Worm (Caenorhabditis elegans): Measurements from ENCODE around the gene srh-166.

ce11 chrV:20492385-20492784, 33.3 kb downstream of the srh-166 start, which contains the start of gene srbc-79:
- no peak for TF ChIP-seq him-1 (tag; optimal IDR thresholded peaks at IDR 0.05)
- no peak for TF ChIP-seq W03F9.2 (tag; optimal IDR thresholded peaks at IDR 0.05)

Data from whole organism, L4/young adult.